Fruit fly (Drosophila melanogaster): Measurements from ENCODE around the gene HLH3B.

DNA sequence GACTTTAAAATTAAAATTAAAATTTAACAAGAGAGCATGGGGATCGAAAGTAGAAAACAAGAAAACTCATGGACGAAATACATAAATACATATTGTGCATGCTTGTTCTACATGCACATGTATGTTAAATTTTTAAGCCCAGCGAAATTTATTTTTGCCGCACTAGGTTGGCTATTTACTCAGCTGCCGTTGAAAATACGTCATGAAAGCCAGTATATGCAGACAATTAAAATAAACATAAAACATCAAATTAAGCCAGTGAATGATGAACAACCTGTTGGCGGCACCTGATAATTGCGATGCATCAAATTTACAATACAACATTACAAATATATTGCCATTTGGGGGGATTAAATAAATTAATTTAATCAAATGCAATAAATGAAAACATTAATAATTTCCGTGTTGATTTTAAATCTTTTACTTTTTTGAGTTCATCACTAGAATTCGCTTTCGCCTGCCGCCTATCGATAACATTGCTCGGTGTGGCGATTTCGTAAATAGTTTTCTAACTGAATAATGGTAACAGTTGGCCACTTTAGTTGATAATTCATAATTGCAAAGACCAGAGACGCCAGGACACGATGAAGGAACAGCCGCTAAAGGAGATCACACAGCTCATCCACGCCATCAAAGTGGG, 22.7 kb upstream of the HLH3B start, which contains the start of gene eIF2Bbeta:
- TF ChIP-seq CG16815 (GFP tag; optimal IDR thresholded peaks at IDR 0.05) = no peak
- TF ChIP-seq br (optimal IDR thresholded peaks at IDR 0.05) = no peak
- TF ChIP-seq Eip74EF (GFP tag; optimal IDR thresholded peaks at IDR 0.05) = no peak
- TF ChIP-seq amos (GFP tag; IDR thresholded peaks at IDR 0.05; ENCODE audit: partially characterized antibody) = peak; percentile 45
- no peak for TF ChIP-seq CG14050 (GFP tag; IDR thresholded peaks at IDR 0.05)
- no peak for TF ChIP-seq CG30431 (GFP tag; optimal IDR thresholded peaks at IDR 0.05)
- no peak for TF ChIP-seq pros (GFP tag; optimal IDR thresholded peaks at IDR 0.05)
- TF ChIP-seq CG5180 (GFP tag; optimal IDR thresholded peaks at IDR 0.05) = no peak
- TF ChIP-seq zf30C (GFP tag; optimal IDR thresholded peaks at IDR 0.05) = no peak
- no peak for TF ChIP-seq crp (GFP tag; optimal IDR thresholded peaks at IDR 0.05)
